Fruit fly (Drosophila melanogaster) whole organism, embryonic: ENCODE measurements around the gene Cpr65Av.

Experiments used
- Bgb ChIP-seq: fragments of 200-800 bp; sonication (Bioruptor generic); IDR thresholded peaks from 2 replicates; pipeline ENCODE4 v1.3.6; 2022; ENCODE audit warnings: missing biosample characterization, missing genetic modification characterization; ENCODE audit not compliant: partially characterized antibody
- CG1024 ChIP-seq: fragments of 200-800 bp; sonication (Bioruptor generic); IDR thresholded peaks from 2 replicates; pipeline ENCODE4 v1.3.6; 2022; ENCODE audit warnings: missing biosample characterization, missing genetic modification characterization
- CG12299 ChIP-seq: fragments of 200-800 bp; sonication (Bioruptor generic); optimal IDR thresholded peaks from 2 replicates; lab custom pipeline; 2018; ENCODE audit warnings: missing biosample characterization, mild to moderate bottlenecking, missing genetic modification characterization
- CG12744 ChIP-seq: fragments of 200-800 bp; sonication (Bioruptor generic); optimal IDR thresholded peaks from 2 replicates; lab custom pipeline; 2016; ENCODE audit warnings: missing biosample characterization, missing genetic modification characterization
- CG13424 ChIP-seq: fragments of 200-800 bp; sonication (Bioruptor generic); optimal IDR thresholded peaks from 2 replicates; lab custom pipeline; 2019; ENCODE audit warnings: missing biosample characterization, mild to moderate bottlenecking, missing genetic modification characterization, moderate library complexity
- CG13894 ChIP-seq: fragments of 200-800 bp; sonication (Bioruptor generic); optimal IDR thresholded peaks from 3 replicates; lab custom pipeline; 2018; ENCODE audit warnings: missing biosample characterization, mild to moderate bottlenecking, missing genetic modification characterization, moderate library complexity
- CG14710 ChIP-seq: fragments of 200-800 bp; sonication (Bioruptor generic); optimal IDR thresholded peaks from 3 replicates; lab custom pipeline; 2019; ENCODE audit warnings: missing biosample characterization, mild to moderate bottlenecking, missing genetic modification characterization, moderate library complexity
- CG15011 ChIP-seq: fragments of 200-800 bp; sonication (Bioruptor generic); optimal IDR thresholded peaks from 3 replicates; lab custom pipeline; 2018; ENCODE audit warnings: missing biosample characterization, mild to moderate bottlenecking, missing genetic modification characterization
- CG18262 ChIP-seq: fragments of 200-800 bp; optimal IDR thresholded peaks from 3 replicates; lab custom pipeline; 2019; ENCODE audit warnings: missing biosample characterization, mild to moderate bottlenecking, missing genetic modification characterization, moderate library complexity
- CG18599 ChIP-seq: fragments of 200-800 bp; sonication (Bioruptor generic); optimal IDR thresholded peaks from 3 replicates; lab custom pipeline; 2017; ENCODE audit warnings: missing biosample characterization, missing genetic modification characterization, mild to moderate bottlenecking, moderate library complexity, missing genetic modification reagents
- CG3065 ChIP-seq: fragments of 200-800 bp; sonication (Bioruptor generic); optimal IDR thresholded peaks from 2 replicates; lab custom pipeline; 2016; ENCODE audit warnings: missing biosample characterization, missing genetic modification characterization
- CG32772 ChIP-seq: fragments of 200-800 bp; sonication (Bioruptor generic); IDR thresholded peaks from 2 replicates; pipeline ENCODE4 v1.3.6; 2022; ENCODE audit warnings: missing biosample characterization, missing genetic modification characterization
- CG3726 ChIP-seq: fragments of 200-800 bp; sonication (Bioruptor generic); IDR thresholded peaks from 3 replicates; pipeline ENCODE4, ENCODE4 v1.3.6; 2022; ENCODE audit warnings: missing biosample characterization, missing genetic modification characterization
- CG7372 ChIP-seq: fragments of 200-800 bp; sonication (Bioruptor generic); IDR thresholded peaks from 2 replicates; pipeline ENCODE4 v1.3.6; 2022; ENCODE audit warnings: missing biosample characterization, missing genetic modification characterization
- CG9727 ChIP-seq: fragments of 200-800 bp; sonication (Bioruptor generic); optimal IDR thresholded peaks from 3 replicates; lab custom pipeline; 2017; ENCODE audit warnings: missing biosample characterization, mild to moderate bottlenecking, missing genetic modification characterization
- Dbx ChIP-seq: fragments of 200-800 bp; sonication (Bioruptor generic); IDR thresholded peaks from 3 replicates; pipeline ENCODE4 v1.3.6; 2022; ENCODE audit warnings: missing biosample characterization, missing genetic modification characterization
- Eip74EF ChIP-seq, 2 experiments: fragments of 200-800 bp in 1 of 2; fragments of >200 bp in 1 of 2; sonication (Bioruptor generic) in 1 of 2; optimal IDR thresholded peaks; 2 replicates each; lab custom pipeline; 2017 to 2019; ENCODE audit warnings: missing biosample characterization in 2 of 2, missing genetic modification characterization in 2 of 2, mild to moderate bottlenecking in 1 of 2, moderate library complexity in 1 of 2
- HLH4C ChIP-seq: fragments of 200-800 bp; sonication (Bioruptor generic); IDR thresholded peaks from 3 replicates; pipeline ENCODE4 v1.3.6; 2022; ENCODE audit warnings: missing biosample characterization, missing genetic modification characterization; ENCODE audit not compliant: partially characterized antibody
- Hr3 ChIP-seq: fragments of 200-800 bp; sonication (Bioruptor generic); optimal IDR thresholded peaks from 3 replicates; lab custom pipeline; 2016; ENCODE audit warnings: missing biosample characterization, missing genetic modification characterization
- NC2α ChIP-seq: fragments of 200-800 bp; sonication (Bioruptor generic); optimal IDR thresholded peaks from 2 replicates; lab custom pipeline; 2016; ENCODE audit warnings: missing biosample characterization, missing genetic modification characterization
- Sin3A ChIP-seq: fragments of >200 bp; optimal IDR thresholded peaks from 2 replicates; lab custom pipeline; 2018
- Sox100B ChIP-seq: fragments of 200-800 bp; sonication (Bioruptor generic); optimal IDR thresholded peaks from 3 replicates; lab custom pipeline; 2018; ENCODE audit warnings: missing biosample characterization, mild to moderate bottlenecking, missing genetic modification characterization
- Usf ChIP-seq: fragments of 200-800 bp; sonication (Bioruptor generic); optimal IDR thresholded peaks from 2 replicates; lab custom pipeline; 2017; ENCODE audit warnings: missing genotype, missing biosample characterization, missing genetic modification characterization
- abd-A ChIP-seq: fragments of 200-800 bp; sonication (Bioruptor generic); optimal IDR thresholded peaks from 3 replicates; lab custom pipeline; 2019; ENCODE audit warnings: missing biosample characterization, mild to moderate bottlenecking, missing genetic modification characterization, moderate library complexity
- amos ChIP-seq: fragments of 200-800 bp; sonication (Bioruptor generic); IDR thresholded peaks from 2 replicates; pipeline ENCODE4 v1.3.6; 2022; ENCODE audit warnings: missing biosample characterization, missing genetic modification characterization; ENCODE audit not compliant: partially characterized antibody
- az2 ChIP-seq: fragments of 200-800 bp; sonication (Bioruptor generic); optimal IDR thresholded peaks from 3 replicates; lab custom pipeline; 2016; ENCODE audit warnings: missing biosample characterization, missing genetic modification characterization
- bsh ChIP-seq, 2 experiments: fragments of 200-800 bp; sonication (Bioruptor generic); optimal IDR thresholded peaks; 2 replicates each; lab custom pipeline; 2017 to 2018; ENCODE audit warnings: mild to moderate bottlenecking in 2 of 2, missing biosample characterization in 2 of 2, missing genetic modification characterization in 2 of 2, moderate library complexity in 1 of 2
- chinmo ChIP-seq: fragments of 200-800 bp; sonication (Bioruptor generic); IDR thresholded peaks from 4 replicates; pipeline ENCODE4 v1.3.6; 2022; ENCODE audit warnings: missing biosample characterization, missing genetic modification characterization; ENCODE audit not compliant: partially characterized antibody
- ems ChIP-seq: fragments of 200-800 bp; sonication (Bioruptor generic); optimal IDR thresholded peaks from 3 replicates; lab custom pipeline; 2016; ENCODE audit warnings: missing biosample characterization, missing genetic modification characterization
- hb ChIP-seq: fragments of 200-800 bp; sonication (Bioruptor generic); IDR thresholded peaks from 3 replicates; pipeline ENCODE4 v1.3.6; 2022; ENCODE audit warnings: missing biosample characterization, missing genetic modification characterization; ENCODE audit not compliant: partially characterized antibody
- kay ChIP-seq: fragments of 200-800 bp; sonication (Bioruptor generic); optimal IDR thresholded peaks from 2 replicates; lab custom pipeline; 2016; ENCODE audit warnings: missing biosample characterization, missing genetic modification characterization
- luna ChIP-seq: fragments of 200-800 bp; sonication (Bioruptor generic); optimal IDR thresholded peaks from 2 replicates; lab custom pipeline; 2016; ENCODE audit warnings: missing biosample characterization, missing genetic modification characterization
- nau ChIP-seq: fragments of 200-800 bp; sonication (Bioruptor generic); optimal IDR thresholded peaks from 3 replicates; lab custom pipeline; 2017; ENCODE audit warnings: missing biosample characterization, mild to moderate bottlenecking, missing genetic modification characterization, missing genetic modification reagents
- pan ChIP-seq, 4 experiments: fragments of >200 bp in 3 of 4; fragments of 200-800 bp in 1 of 4; sonication (Bioruptor generic) in 1 of 4; optimal IDR thresholded peaks in 3 of 4; IDR thresholded peaks in 1 of 4; 2 replicates each; pipeline versions ENCODE4 v1.3.6 to Lab custom; 2017 to 2022; ENCODE audit warnings: missing biosample characterization in 2 of 4, missing genetic modification characterization in 2 of 4, mixed read lengths in 1 of 4
- pnt ChIP-seq: fragments of 200-800 bp; sonication (Bioruptor generic); optimal IDR thresholded peaks from 3 replicates; lab custom pipeline; 2016; ENCODE audit warnings: missing biosample characterization, missing genetic modification characterization
- sd ChIP-seq: fragments of 200-800 bp; sonication (Bioruptor generic); optimal IDR thresholded peaks from 3 replicates; lab custom pipeline; 2018; ENCODE audit warnings: missing biosample characterization, mild to moderate bottlenecking, missing genetic modification characterization, moderate library complexity
- sim ChIP-seq: fragments of 200-800 bp; sonication (Bioruptor generic); IDR thresholded peaks from 2 replicates; pipeline ENCODE4 v1.3.6; 2022; ENCODE audit warnings: missing biosample characterization, missing genetic modification characterization

Gene Cpr65Av

dm6 chr3L:6136691-6137090 lies 3.1 kb downstream of the Cpr65Av start, which contains the start of gene Lcp65Af:
Gene Lcp65Af, minus strand, starts transcription at chr3L:6136791.
- TF ChIP-seq CG3065 (no peak), CG7372 (no peak), Sin3A (lab: Kevin White, UChicago) (no peak), pnt (no peak), sim (GFP tag; lab: Robert Waterston, UW) (no peak), CG15011 (no peak), Eip74EF (GFP tag; optimal IDR thresholded peaks at IDR 0.05; lab: Kevin White, UChicago) (no peak), hb (no peak), luna (GFP tag; lab: Kevin White, UChicago) (no peak), CG12744 (GFP tag; lab: Kevin White, UChicago) (no peak), Bgb (no peak), ems (no peak), az2 (GFP tag; lab: Kevin White, UChicago) (no peak), CG9727 (no peak), kay (no peak), CG32772 (GFP tag; lab: Robert Waterston, UW) (no peak), Dbx (GFP tag; lab: Robert Waterston, UW) (no peak), CG12299 (tag; lab: Kevin White, UChicago) (no peak)

- no peak for TF ChIP-seq Dbx (GFP tag; lab: Robert Waterston, UW)
- TF ChIP-seq NC2α (GFP tag; lab: Kevin White, UChicago) = no peak
- no peak for TF ChIP-seq nau
- TF ChIP-seq CG1024 (GFP tag; lab: Robert Waterston, UW) = no peak
Observed at dm6 chr3L:6135174-6135573, 4.6 kb downstream of the Cpr65Av start, which contains the start of gene Lcp65Ag1. Gene Lcp65Ag1, minus strand, starts transcription at chr3L:6135274.

- TF ChIP-seq CG13894 (tag; lab: Kevin White, UChicago) (peak; percentile 96), bsh (GFP tag; optimal IDR thresholded peaks at IDR 0.05; lab: Kevin White, UChicago) (no peak), pan (optimal IDR thresholded peaks at IDR 0.05; lab: Kevin White, UChicago) (no peak), pan (GFP tag; optimal IDR thresholded peaks at IDR 0.05 in 1 of 2, IDR thresholded peaks at IDR 0.05 in 1 of 2) (no peak), HLH4C (GFP tag; lab: Robert Waterston, UW) (no peak), CG13424 (tag; lab: Kevin White, UChicago) (no peak), CG3726 (no peak), CG14710 (tag; lab: Kevin White, UChicago) (no peak), Sox100B (GFP tag; lab: Kevin White, UChicago) (no peak), chinmo (0 out of 4 replicates have a peak, but pooled peaks have one; percentile 12), abd-A (tag; lab: Kevin White, UChicago) (peak; percentile 18), amos (GFP tag; lab: Robert Waterston, UW) (peak; percentile 8; the same call in 1 of the 2 replicates), Usf (GFP tag; lab: Kevin White, UChicago) (no peak), CG18599 (GFP tag; lab: Kevin White, UChicago) (no peak), sd (tag; lab: Kevin White, UChicago) (peak; percentile 6), Hr3 (GFP tag; lab: Kevin White, UChicago) (no peak), CG18262 (tag; lab: Kevin White, UChicago) (no peak)
Observed at dm6 chr3L:6133546-6133945, 6.2 kb downstream of the Cpr65Av start, which contains the start of gene Lcp65Ag2. Gene Lcp65Ag2, minus strand, starts transcription at chr3L:6133593.
